Fruit fly (Drosophila melanogaster) whole organism, prepupa: ENCODE measurements around the gene Had1.
A peak's percentile ranks its signal among the peaks of the same experiment; 100 is the strongest.

Source experiments
- Sox15 ChIP-seq: fragments of 200-800 bp; sonication (Bioruptor generic); optimal IDR thresholded peaks from 3 replicates; lab custom pipeline; 2016; ENCODE audit warnings: missing biosample characterization, missing genetic modification characterization
- topi ChIP-seq: fragments of 200-800 bp; sonication (Bioruptor generic); optimal IDR thresholded peaks from 3 replicates; lab custom pipeline; 2016; ENCODE audit warnings: missing biosample characterization, missing genetic modification characterization

dm6 chrX:16296423-16297292 lies 11.8 kb downstream of the Had1 start, which contains the start of gene CG3632:
- TF ChIP-seq Sox15 (GFP tag; lab: Kevin White, UChicago): no peak
- TF ChIP-seq topi (GFP tag; lab: Kevin White, UChicago): peak; percentile 51
